Worm (Caenorhabditis elegans) whole organism, late embryonic: ENCODE results near the gene str-77.
A peak's percentile ranks its signal among the peaks of the same experiment; 100 is the strongest.

Experiments
- C08G9.2 ChIP-seq: sonication (generic microtip); optimal IDR thresholded peaks from 2 replicates; lab custom pipeline; 2016; ENCODE audit warnings: mild to moderate bottlenecking, missing genetic modification characterization, moderate library complexity, missing compliant biosample characterization
- C38D4.7 ChIP-seq: fragments of 200-800 bp; sonication (Bioruptor generic); optimal IDR thresholded peaks from 2 replicates; lab custom pipeline; 2018; ENCODE audit warnings: mild to moderate bottlenecking, missing genetic modification characterization, moderate library complexity, missing compliant biosample characterization
- F13H6.1 ChIP-seq: sonication (generic microtip); optimal IDR thresholded peaks from 2 replicates; lab custom pipeline; 2016; ENCODE audit warnings: missing genetic modification characterization, missing compliant biosample characterization
- K02D7.2 ChIP-seq: sonication (generic microtip); optimal IDR thresholded peaks from 2 replicates; lab custom pipeline; 2017; ENCODE audit warnings: mild to moderate bottlenecking, missing genetic modification characterization, missing compliant biosample characterization
- ama-1 ChIP-seq: fragments of 150-350 bp; optimal IDR thresholded peaks from 2 replicates; lab custom pipeline; 2014
- ceh-14 ChIP-seq: sonication (generic microtip); optimal IDR thresholded peaks from 2 replicates; lab custom pipeline; 2016; ENCODE audit warnings: missing genotype, missing genetic modification characterization, missing compliant biosample characterization
- ceh-18 ChIP-seq: sonication (generic microtip); optimal IDR thresholded peaks from 2 replicates; lab custom pipeline; 2016; ENCODE audit warnings: missing genetic modification characterization, missing compliant biosample characterization
- ceh-24 ChIP-seq: sonication (generic microtip); optimal IDR thresholded peaks from 2 replicates; lab custom pipeline; 2016; ENCODE audit warnings: mild to moderate bottlenecking, missing genetic modification characterization, missing compliant biosample characterization
- ceh-48 ChIP-seq: sonication (generic microtip); optimal IDR thresholded peaks from 2 replicates; lab custom pipeline; 2016; ENCODE audit warnings: missing genetic modification characterization, inconsistent platforms, missing compliant biosample characterization
- ceh-6 ChIP-seq: fragments of 200-800 bp; sonication (Bioruptor generic); optimal IDR thresholded peaks from 2 replicates; lab custom pipeline; 2018; ENCODE audit warnings: mild to moderate bottlenecking, missing genetic modification characterization, missing compliant biosample characterization
- dmd-4 ChIP-seq: sonication (generic microtip); optimal IDR thresholded peaks from 2 replicates; lab custom pipeline; 2016; ENCODE audit warnings: borderline replicate concordance, missing genetic modification characterization, missing compliant biosample characterization
- dve-1 ChIP-seq: sonication (generic microtip); optimal IDR thresholded peaks from 2 replicates; lab custom pipeline; 2017; ENCODE audit warnings: antibody characterized with exemption, mild to moderate bottlenecking, missing genetic modification characterization, missing compliant biosample characterization
- elt-2 ChIP-seq: sonication (generic microtip); optimal IDR thresholded peaks from 2 replicates; lab custom pipeline; 2016; ENCODE audit warnings: missing genetic modification reagents, missing genetic modification characterization, missing compliant biosample characterization
- fkh-10 ChIP-seq: fragments of 150-350 bp; optimal IDR thresholded peaks from 2 replicates; lab custom pipeline; 2014; ENCODE audit warnings: missing biosample characterization, missing genetic modification reagents, missing genetic modification characterization
- gmeb-2 ChIP-seq: sonication (generic microtip); optimal IDR thresholded peaks from 2 replicates; lab custom pipeline; 2016; ENCODE audit warnings: missing genetic modification characterization, inconsistent platforms, missing compliant biosample characterization
- hlh-15 ChIP-seq: sonication (generic microtip); optimal IDR thresholded peaks from 2 replicates; lab custom pipeline; 2016; ENCODE audit warnings: missing genetic modification characterization, missing compliant biosample characterization
- hlh-6 ChIP-seq: sonication (generic microtip); optimal IDR thresholded peaks from 2 replicates; lab custom pipeline; 2016; ENCODE audit warnings: missing genotype, missing genetic modification characterization, missing compliant biosample characterization
- lin-11 ChIP-seq: fragments of 200-800 bp; sonication (Bioruptor generic); optimal IDR thresholded peaks from 2 replicates; lab custom pipeline; 2018; ENCODE audit warnings: mild to moderate bottlenecking, missing genetic modification characterization, missing compliant biosample characterization
- nfya-1 ChIP-seq: sonication (generic microtip); optimal IDR thresholded peaks from 2 replicates; lab custom pipeline; 2017; ENCODE audit warnings: missing genetic modification characterization, mild to moderate bottlenecking, missing compliant biosample characterization, antibody characterized with exemption, moderate library complexity
- nhr-232 ChIP-seq: sonication (generic microtip); optimal IDR thresholded peaks from 2 replicates; lab custom pipeline; 2016; ENCODE audit warnings: missing genetic modification characterization, missing compliant biosample characterization
- pag-3 ChIP-seq: sonication (generic microtip); optimal IDR thresholded peaks from 2 replicates; lab custom pipeline; 2016; ENCODE audit warnings: missing compliant biosample characterization, missing genetic modification characterization, borderline replicate concordance
- pat-9 ChIP-seq: fragments of 200-800 bp; sonication (Bioruptor generic); optimal IDR thresholded peaks from 2 replicates; lab custom pipeline; 2018; ENCODE audit warnings: mild to moderate bottlenecking, missing genetic modification characterization, moderate library complexity, missing compliant biosample characterization
- pax-1 ChIP-seq: fragments of 150-350 bp; optimal IDR thresholded peaks from 2 replicates; lab custom pipeline; 2014; ENCODE audit warnings: missing biosample characterization, missing genetic modification characterization
- pros-1 ChIP-seq: fragments of 150-350 bp; optimal IDR thresholded peaks from 2 replicates; lab custom pipeline; 2014; ENCODE audit warnings: missing biosample characterization, missing genetic modification reagents, missing genetic modification characterization
- rnt-1 ChIP-seq: sonication (generic microtip); optimal IDR thresholded peaks from 2 replicates; lab custom pipeline; 2016; ENCODE audit warnings: missing genetic modification characterization, missing compliant biosample characterization
- sox-4 ChIP-seq: sonication (generic microtip); optimal IDR thresholded peaks from 2 replicates; lab custom pipeline; 2017; ENCODE audit warnings: mild to moderate bottlenecking, missing genetic modification characterization, inconsistent platforms, missing compliant biosample characterization
- unc-3 ChIP-seq, 2 experiments: fragments of 200-800 bp in 1 of 2; sonication (Bioruptor generic) in 1 of 2; sonication (generic microtip) in 1 of 2; conservative IDR thresholded peaks in 1 of 2; optimal IDR thresholded peaks in 1 of 2; 2 replicates each; pipeline versions ENCODE4 v1.3.6 to Lab custom; 2016 to 2022; ENCODE audit warnings: missing compliant biosample characterization in 2 of 2, missing genetic modification characterization in 2 of 2, missing genetic modification reagents in 1 of 2
- unc-42 ChIP-seq: sonication (generic microtip); optimal IDR thresholded peaks from 2 replicates; lab custom pipeline; 2016; ENCODE audit warnings: missing genotype, missing genetic modification characterization, missing compliant biosample characterization
- unc-55 ChIP-seq: sonication (generic microtip); optimal IDR thresholded peaks from 2 replicates; lab custom pipeline; 2017; ENCODE audit warnings: missing biosample characterization, missing genetic modification reagents, missing genetic modification characterization
- unc-86 ChIP-seq: sonication (generic microtip); optimal IDR thresholded peaks from 2 replicates; lab custom pipeline; 2016; ENCODE audit warnings: missing genetic modification characterization, missing compliant biosample characterization

str-77 gene

DNA sequence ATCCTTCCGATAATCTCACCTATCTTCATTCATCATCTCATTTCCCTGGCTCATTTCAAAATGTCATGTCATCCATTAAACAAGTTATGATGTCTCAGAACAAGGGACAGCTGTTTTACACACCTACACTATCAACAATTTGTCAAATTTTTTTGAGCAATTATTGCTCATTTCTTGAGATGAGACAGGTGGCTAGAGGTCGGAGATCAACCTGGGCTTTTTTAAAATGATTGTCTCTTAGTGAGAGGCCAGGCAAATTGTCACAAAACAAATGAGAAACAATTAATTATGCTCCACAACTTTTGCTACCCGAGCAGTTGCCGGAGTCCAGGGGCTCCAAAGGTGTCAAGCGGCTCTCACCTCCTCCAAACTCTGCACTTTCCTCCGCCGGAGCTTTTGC, 10.0 kb downstream of the str-77 start:
- TF ChIP-seq unc-55 (peak; percentile 75), ceh-18 (tag; lab: Kevin White, UChicago) (peak; percentile 29), C08G9.2 (tag; lab: Kevin White, UChicago) (no peak)
- TF ChIP-seq, all 69 proteins: peak for 2

DNA sequence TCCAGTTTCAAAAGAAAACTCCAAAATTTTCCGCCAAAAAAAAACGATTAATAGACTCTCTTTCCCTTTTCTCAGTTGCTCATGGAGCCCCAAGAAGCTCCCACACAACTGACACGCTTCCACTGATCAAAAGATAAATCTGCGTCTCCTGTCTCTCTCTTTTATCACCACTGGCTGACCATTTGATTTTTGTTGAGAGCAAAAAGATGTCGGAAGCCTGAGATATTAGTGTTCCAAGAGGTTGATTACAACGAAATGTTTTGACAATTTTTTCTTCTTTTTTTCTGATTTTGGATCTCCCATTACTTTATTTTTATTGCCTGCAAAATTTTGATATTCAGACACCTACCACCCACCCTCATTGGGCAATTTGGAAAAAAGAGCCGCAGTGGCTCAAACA, 13.8 kb downstream of the str-77 start, which contains the start of gene twk-42:
TSS of gene twk-42 (minus strand) at position 101 of the 400 bp plus-strand sequence.
- TF ChIP-seq dmd-4 (tag; lab: Kevin White, UChicago) (no peak), ceh-6 (GFP tag; lab: Kevin White, UChicago) (no peak), pax-1 (tag; lab: Kevin White, UChicago) (no peak), hlh-6 (tag; lab: Kevin White, UChicago) (no peak), ceh-14 (tag; lab: Kevin White, UChicago) (no peak), elt-2 (tag; lab: Kevin White, UChicago) (no peak)

DNA sequence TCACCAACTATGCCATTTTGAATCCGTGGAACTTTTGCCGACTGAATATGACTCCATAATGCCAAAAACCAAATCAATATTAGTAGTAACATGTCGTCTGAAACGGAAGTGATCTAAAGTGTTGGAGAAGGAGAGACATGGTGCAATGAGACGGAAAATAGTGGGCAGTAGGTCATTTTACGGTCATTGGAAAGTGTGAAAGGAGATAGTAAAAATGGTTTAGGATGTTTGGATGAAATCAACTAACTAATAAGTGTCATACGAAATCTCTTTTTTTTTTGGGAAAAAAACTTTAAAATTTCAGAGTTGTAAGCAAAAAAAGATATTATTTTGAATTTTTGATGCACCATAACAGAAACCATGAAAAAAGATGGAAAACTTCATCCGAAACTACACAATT, 21.1 kb downstream of the str-77 start, which contains the start of gene cutl-4:
TSS of gene cutl-4 (minus strand) at position 101 of the 400 bp plus-strand sequence.
- TF ChIP-seq pros-1 (tag; lab: Kevin White, UChicago) (no peak), nhr-232 (tag; lab: Kevin White, UChicago) (no peak), pat-9 (tag; lab: Kevin White, UChicago) (no peak), rnt-1 (tag; lab: Kevin White, UChicago) (no peak), ceh-18 (tag; lab: Kevin White, UChicago) (no peak), gmeb-2 (tag; lab: Kevin White, UChicago) (no peak), elt-2 (tag; lab: Kevin White, UChicago) (no peak), hlh-15 (tag; lab: Kevin White, UChicago) (no peak), dve-1 (no peak)
- TF ChIP-seq, all 69 proteins: peak for 0

DNA sequence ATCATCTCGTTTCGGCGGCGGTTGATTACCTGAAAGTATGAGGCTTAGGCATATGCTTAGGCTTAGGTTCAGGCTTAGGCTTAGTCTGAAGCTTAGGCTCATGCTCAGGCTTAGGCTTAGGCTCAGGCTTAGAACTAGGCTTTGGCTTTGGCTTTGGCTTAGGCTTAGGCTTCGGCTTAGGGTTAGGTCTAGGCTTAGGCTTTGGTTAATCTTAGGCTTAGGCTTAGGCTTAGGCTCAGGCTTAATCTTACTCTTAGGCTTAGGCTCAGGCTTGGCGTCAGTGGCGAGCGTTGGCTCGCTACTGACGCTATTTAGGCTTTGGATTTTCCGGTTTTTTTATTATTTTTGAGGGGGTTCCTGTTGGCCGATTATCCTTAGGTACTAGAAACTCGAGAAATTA, 25.1 kb downstream of the str-77 start:
- TF ChIP-seq ceh-24 (tag; lab: Kevin White, UChicago) (no peak), nfya-1 (tag; lab: Kevin White, UChicago) (no peak), unc-3 (GFP tag; conservative IDR thresholded peaks at IDR 0.05; lab: Robert Waterston, UW) (no peak), unc-3 (tag; optimal IDR thresholded peaks at IDR 0.05; lab: Kevin White, UChicago) (no peak), elt-2 (tag; lab: Kevin White, UChicago) (no peak), unc-55 (no peak), dve-1 (peak; percentile 83)

DNA sequence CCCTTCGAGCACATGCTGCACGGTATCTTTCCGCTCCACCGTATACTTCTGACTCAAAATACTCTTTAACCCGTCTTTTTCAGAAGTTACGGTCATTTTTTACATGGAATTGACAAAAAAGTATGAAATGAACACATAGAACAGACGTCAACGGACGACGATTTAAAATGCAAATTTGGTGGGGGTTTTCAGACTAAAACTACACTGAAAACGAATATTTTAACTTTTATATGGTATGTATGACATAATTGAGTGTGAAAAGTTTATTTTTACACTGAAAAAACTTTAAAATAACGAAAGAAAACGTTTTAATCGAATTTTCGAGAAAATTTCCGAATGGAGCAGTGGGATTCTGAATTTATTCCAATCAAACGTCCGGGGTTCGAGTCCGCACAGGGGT, 28.2 kb downstream of the str-77 start, which contains the start of gene twk-36:
TSS of gene twk-36 (minus strand) at position 101 of the 400 bp plus-strand sequence.
- TF ChIP-seq K02D7.2 (tag; lab: Kevin White, UChicago) (no peak), ceh-48 (tag; lab: Kevin White, UChicago) (no peak), lin-11 (tag; lab: Kevin White, UChicago) (no peak), C38D4.7 (GFP tag; lab: Kevin White, UChicago) (no peak), fkh-10 (GFP tag; lab: Kevin White, UChicago) (no peak), pag-3 (no peak), sox-4 (no peak), F13H6.1 (tag; lab: Kevin White, UChicago) (no peak)

DNA sequence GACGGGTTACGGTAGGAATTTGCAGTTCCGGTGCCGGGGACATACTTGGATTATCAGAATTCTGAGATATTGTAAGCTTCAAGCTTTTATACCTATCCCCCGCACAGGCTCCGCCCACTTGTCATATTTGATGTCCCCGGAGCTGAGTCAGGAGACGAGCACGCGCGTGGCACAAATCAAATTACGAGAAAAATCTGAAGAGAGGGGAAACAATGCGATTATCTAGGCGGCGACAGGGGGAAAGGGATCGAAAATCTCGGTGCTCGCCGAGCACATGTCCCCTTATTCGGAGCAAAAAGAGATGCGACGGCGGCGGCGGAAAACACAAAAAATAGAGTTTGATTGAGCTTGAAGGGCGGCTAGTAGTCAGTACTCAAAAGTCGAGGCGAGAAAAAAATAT, 30.4 kb downstream of the str-77 start, which contains the start of gene R12G8.1:
TSS of gene R12G8.1 (minus strand) at position 63 of the 400 bp plus-strand sequence.
- TF ChIP-seq pag-3 (peak; percentile 1), unc-42 (tag; lab: Kevin White, UChicago) (peak; percentile 98), pros-1 (tag; lab: Kevin White, UChicago) (no peak), sox-4 (no peak), pax-1 (tag; lab: Kevin White, UChicago) (no peak), unc-86 (no peak), ama-1 (lab: Kevin White, UChicago) (no peak)
